Worm (Caenorhabditis elegans) whole organism, early embryonic: ENCODE measurements around the gene F17C11.4.

Experiments used
- B0310.2 ChIP-seq: sonication (generic microtip); optimal IDR thresholded peaks from 2 replicates; lab custom pipeline; 2016; ENCODE audit warnings: mild to moderate bottlenecking, missing genetic modification characterization, missing compliant biosample characterization
- F13C5.2 ChIP-seq: sonication (generic microtip); optimal IDR thresholded peaks from 2 replicates; lab custom pipeline; 2017; ENCODE audit warnings: mild to moderate bottlenecking, missing genetic modification characterization, inconsistent platforms, missing compliant biosample characterization
- ama-1 ChIP-seq: fragments of 150-350 bp; optimal IDR thresholded peaks from 2 replicates; lab custom pipeline; 2014
- ceh-13 ChIP-seq: fragments of 200-800 bp; sonication (Bioruptor generic); optimal IDR thresholded peaks from 2 replicates; lab custom pipeline; 2018; ENCODE audit warnings: mild to moderate bottlenecking, missing genetic modification characterization, missing compliant biosample characterization
- ceh-36 ChIP-seq: sonication (generic microtip); optimal IDR thresholded peaks from 2 replicates; lab custom pipeline; 2016; ENCODE audit warnings: missing genetic modification characterization, inconsistent platforms, missing compliant biosample characterization
- ets-7 ChIP-seq: sonication (generic microtip); optimal IDR thresholded peaks from 2 replicates; lab custom pipeline; 2016; ENCODE audit warnings: missing genotype, missing genetic modification characterization, missing compliant biosample characterization
- flt-1 ChIP-seq: fragments of 200-800 bp; sonication (Bioruptor generic); IDR thresholded peaks from 2 replicates; pipeline ENCODE4 v1.3.6; 2022; ENCODE audit warnings: missing genetic modification characterization, missing compliant biosample characterization
- hmg-4 ChIP-seq: fragments of 200-800 bp; sonication (Bioruptor generic); optimal IDR thresholded peaks from 2 replicates; lab custom pipeline; 2018; ENCODE audit warnings: mild to moderate bottlenecking, missing genetic modification characterization, missing compliant biosample characterization
- hnd-1 ChIP-seq: sonication (generic microtip); optimal IDR thresholded peaks from 2 replicates; lab custom pipeline; 2016; ENCODE audit warnings: missing genetic modification characterization, missing compliant biosample characterization
- pes-1 ChIP-seq: fragments of 200-800 bp; sonication (Bioruptor generic); IDR thresholded peaks from 2 replicates; pipeline ENCODE4 v1.3.6; 2022; ENCODE audit warnings: missing genetic modification reagents, missing genetic modification characterization, missing compliant biosample characterization
- sea-1 ChIP-seq: fragments of 200-800 bp; sonication (Bioruptor generic); conservative IDR thresholded peaks from 2 replicates; pipeline ENCODE4 v1.3.6; 2022; ENCODE audit warnings: missing genetic modification characterization, missing compliant biosample characterization
- tbx-37 ChIP-seq: fragments of 200-800 bp; sonication (Bioruptor generic); conservative IDR thresholded peaks from 2 replicates; pipeline ENCODE4 v1.3.6; 2022; ENCODE audit warnings: missing genetic modification reagents, missing genetic modification characterization, missing compliant biosample characterization
- tra-4 ChIP-seq: sonication (generic microtip); optimal IDR thresholded peaks from 2 replicates; lab custom pipeline; 2017; ENCODE audit warnings: missing genetic modification characterization, missing compliant biosample characterization

DNA sequence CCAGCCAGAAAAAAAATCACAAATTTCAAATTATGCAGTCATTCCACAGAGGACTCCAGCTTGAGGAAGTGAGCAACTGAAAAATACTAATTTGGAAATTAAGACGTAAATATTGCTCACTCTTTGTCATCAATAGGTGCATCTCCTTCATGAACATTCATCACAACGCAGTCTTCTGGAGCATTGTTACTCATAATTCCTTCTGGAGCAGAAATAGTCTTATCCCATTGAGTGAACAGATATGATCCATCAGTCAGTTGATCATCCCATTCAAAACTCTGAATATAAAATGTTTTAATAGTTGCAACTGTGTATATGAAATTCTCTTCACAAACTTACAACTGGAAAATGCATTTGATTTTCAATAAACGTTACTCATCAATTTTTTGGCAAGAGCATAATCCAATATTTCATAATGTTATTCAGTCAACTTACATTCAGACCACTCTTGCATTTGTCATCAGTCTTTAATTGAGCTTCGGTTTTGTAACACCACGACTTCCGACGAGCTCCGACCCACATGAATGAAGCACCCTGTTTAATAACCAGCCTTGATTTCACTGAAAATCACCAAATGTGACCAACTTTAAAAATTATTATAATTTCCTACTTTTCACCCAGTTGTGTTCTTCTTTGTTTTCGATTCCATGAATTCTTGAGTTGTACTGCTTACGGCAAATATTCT, 2.0 kb downstream of the F17C11.4 start:
- no peak for TF ChIP-seq flt-1 (GFP tag; lab: Robert Waterston, UW)
- TF ChIP-seq ama-1 (lab: Kevin White, UChicago) = no peak
- TF ChIP-seq pes-1 (GFP tag; lab: Robert Waterston, UW) = no peak
- TF ChIP-seq tra-4 (tag; lab: Kevin White, UChicago) = no peak
- no peak for TF ChIP-seq ets-7 (tag; lab: Kevin White, UChicago)
- TF ChIP-seq tbx-37 (GFP tag; lab: Robert Waterston, UW) = no peak
- TF ChIP-seq B0310.2 (tag; lab: Kevin White, UChicago) = no peak
- TF ChIP-seq sea-1 (GFP tag; lab: Robert Waterston, UW) = no peak
- no peak for TF ChIP-seq F13C5.2 (tag; lab: Kevin White, UChicago)
- no peak for TF ChIP-seq hnd-1 (tag; lab: Kevin White, UChicago)
- no peak for TF ChIP-seq hmg-4
- TF ChIP-seq ceh-13 = no peak
- TF ChIP-seq ceh-36 (tag; lab: Kevin White, UChicago) = no peak
